Worm (Caenorhabditis elegans): ENCODE results near the gene C34F11.1.

DNA sequence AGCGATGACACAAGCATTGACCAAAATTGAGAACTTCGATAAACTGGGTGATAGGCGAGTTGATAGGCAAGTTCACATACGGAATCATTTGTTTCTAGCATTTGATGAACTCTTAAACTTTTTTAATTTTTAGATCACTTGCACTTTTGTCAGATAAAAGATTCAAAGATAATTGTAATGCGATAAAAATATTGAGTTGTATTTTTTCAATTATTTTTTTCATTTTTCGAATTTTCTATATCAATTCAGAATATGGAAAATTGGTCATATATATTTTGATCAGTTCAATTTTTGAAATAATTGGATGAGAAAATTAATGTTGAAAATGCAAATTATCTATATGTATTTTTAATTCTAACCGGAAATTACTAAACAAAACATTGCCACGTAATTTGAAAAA lies 46.0 kb upstream of the C34F11.1 start, which contains the start of gene srb-3:
- no peak for TF ChIP-seq ham-2 (GFP tag; optimal IDR thresholded peaks at IDR 0.05)
- TF ChIP-seq nhr-12 (tag; optimal IDR thresholded peaks at IDR 0.05): no peak
- TF ChIP-seq mep-1 (tag; optimal IDR thresholded peaks at IDR 0.05): no peak
- no peak for TF ChIP-seq ceh-83 (GFP tag; optimal IDR thresholded peaks at IDR 0.05)
- no peak for TF ChIP-seq pha-4 (tag; optimal IDR thresholded peaks at IDR 0.05)
- no peak for TF ChIP-seq blmp-1 (tag; optimal IDR thresholded peaks at IDR 0.05)
- TF ChIP-seq nhr-237 (tag; optimal IDR thresholded peaks at IDR 0.05): no peak
- TF ChIP-seq lsy-2 (tag; optimal IDR thresholded peaks at IDR 0.05): no peak
